Worm (Caenorhabditis elegans) whole organism, L2 larva: Measurements from ENCODE around the gene R12B2.8.

Experiments used
- C34F6.9 ChIP-seq: fragments of 150-350 bp; optimal IDR thresholded peaks from 2 replicates; lab custom pipeline; 2014; ENCODE audit warnings: missing biosample characterization, missing genetic modification characterization
- F13H6.1 ChIP-seq: sonication (generic microtip); optimal IDR thresholded peaks from 2 replicates; lab custom pipeline; 2016; ENCODE audit warnings: missing genetic modification characterization, missing compliant biosample characterization
- R02D3.7 ChIP-seq: fragments of 150-350 bp; optimal IDR thresholded peaks from 2 replicates; lab custom pipeline; 2014; ENCODE audit warnings: missing biosample characterization, missing genetic modification characterization
- Y55F3AM.14 ChIP-seq: fragments of 200-800 bp; sonication (Bioruptor generic); optimal IDR thresholded peaks from 2 replicates; lab custom pipeline; 2018; ENCODE audit warnings: mild to moderate bottlenecking, missing genetic modification characterization, missing compliant biosample characterization
- ZK546.5 ChIP-seq: sonication (generic microtip); optimal IDR thresholded peaks from 2 replicates; lab custom pipeline; 2017; ENCODE audit warnings: missing biosample characterization, missing genetic modification characterization
- alr-1 ChIP-seq: fragments of 150-350 bp; optimal IDR thresholded peaks from 2 replicates; lab custom pipeline; 2014; ENCODE audit warnings: missing biosample characterization, missing genetic modification characterization
- aly-2 ChIP-seq: fragments of 150-350 bp; optimal IDR thresholded peaks from 2 replicates; lab custom pipeline; 2014; ENCODE audit warnings: missing biosample characterization, missing genetic modification characterization
- ama-1 ChIP-seq: fragments of 150-350 bp; optimal IDR thresholded peaks from 2 replicates; lab custom pipeline; 2018; ENCODE audit warnings: inconsistent platforms
- blmp-1 ChIP-seq: sonication (generic microtip); optimal IDR thresholded peaks from 2 replicates; lab custom pipeline; 2017; ENCODE audit warnings: missing genetic modification characterization, mild to moderate bottlenecking, missing compliant biosample characterization, antibody characterized with exemption, moderate library complexity; ENCODE audit not compliant: insufficient read depth
- ceh-16 ChIP-seq: fragments of 150-350 bp; optimal IDR thresholded peaks from 2 replicates; lab custom pipeline; 2014; ENCODE audit warnings: missing biosample characterization, missing genetic modification characterization
- ceh-82 ChIP-seq: fragments of 150-350 bp; optimal IDR thresholded peaks from 2 replicates; lab custom pipeline; 2014; ENCODE audit warnings: missing biosample characterization, missing genetic modification characterization
- crh-2 ChIP-seq: sonication (generic microtip); optimal IDR thresholded peaks from 2 replicates; lab custom pipeline; 2017; ENCODE audit warnings: missing biosample characterization, missing genetic modification characterization
- dmd-4 ChIP-seq: sonication (generic microtip); optimal IDR thresholded peaks from 2 replicates; lab custom pipeline; 2017; ENCODE audit warnings: missing biosample characterization, missing genetic modification characterization
- egl-27 ChIP-seq: sonication (generic microtip); optimal IDR thresholded peaks from 3 replicates; lab custom pipeline; 2017; ENCODE audit warnings: missing biosample characterization, missing genetic modification reagents, missing genetic modification characterization
- elt-1 ChIP-seq: fragments of 150-350 bp; optimal IDR thresholded peaks from 2 replicates; lab custom pipeline; 2014; ENCODE audit warnings: missing biosample characterization, missing genetic modification characterization
- elt-3 ChIP-seq: sonication (generic microtip); optimal IDR thresholded peaks from 2 replicates; lab custom pipeline; 2017; ENCODE audit warnings: missing biosample characterization, missing genetic modification characterization
- fos-1 ChIP-seq: fragments of 150-350 bp; optimal IDR thresholded peaks from 2 replicates; lab custom pipeline; 2014; ENCODE audit warnings: missing biosample characterization, missing genetic modification characterization
- gmeb-1 ChIP-seq: fragments of 150-350 bp; optimal IDR thresholded peaks from 2 replicates; lab custom pipeline; 2014; ENCODE audit warnings: missing biosample characterization, missing genetic modification characterization
- lin-11 ChIP-seq: fragments of 150-350 bp; sonication (generic microtip); optimal IDR thresholded peaks from 2 replicates; lab custom pipeline; 2014; ENCODE audit warnings: missing biosample characterization, missing genetic modification characterization, inconsistent platforms, mixed read lengths
- lin-13 ChIP-seq: fragments of 150-350 bp; optimal IDR thresholded peaks from 2 replicates; lab custom pipeline; 2014; ENCODE audit warnings: missing biosample characterization, missing genetic modification reagents, missing genetic modification characterization
- lin-39 ChIP-seq: fragments of 150-350 bp; optimal IDR thresholded peaks from 2 replicates; lab custom pipeline; 2014; ENCODE audit warnings: missing biosample characterization, missing genetic modification reagents, missing genetic modification characterization
- lsy-2 ChIP-seq, 2 experiments: fragments of 150-350 bp in 1 of 2; sonication (generic microtip) in 1 of 2; optimal IDR thresholded peaks; 2 replicates each; lab custom pipeline; 2014 to 2017; ENCODE audit warnings: missing biosample characterization in 2 of 2, missing genetic modification characterization in 2 of 2
- mab-5 ChIP-seq: fragments of 150-350 bp; optimal IDR thresholded peaks from 2 replicates; lab custom pipeline; 2014; ENCODE audit warnings: missing biosample characterization, missing genetic modification characterization
- mbf-1 ChIP-seq: sonication (generic microtip); optimal IDR thresholded peaks from 2 replicates; lab custom pipeline; 2017; ENCODE audit warnings: missing biosample characterization, missing genetic modification characterization
- mdl-1 ChIP-seq, 2 experiments: fragments of 150-350 bp in 1 of 2; sonication (generic microtip) in 1 of 2; optimal IDR thresholded peaks; 2 replicates each; lab custom pipeline; 2017; ENCODE audit warnings: missing biosample characterization in 2 of 2, missing genetic modification characterization in 2 of 2
- nhr-10 ChIP-seq: sonication (generic microtip); optimal IDR thresholded peaks from 2 replicates; lab custom pipeline; 2017; ENCODE audit warnings: missing biosample characterization, missing genetic modification characterization
- nhr-11 ChIP-seq: fragments of 150-350 bp; optimal IDR thresholded peaks from 2 replicates; lab custom pipeline; 2014; ENCODE audit warnings: missing biosample characterization, missing genetic modification characterization
- nhr-12 ChIP-seq: fragments of 150-350 bp; optimal IDR thresholded peaks from 2 replicates; lab custom pipeline; 2014; ENCODE audit warnings: missing biosample characterization, missing genetic modification characterization
- nhr-129 ChIP-seq: fragments of 150-350 bp; optimal IDR thresholded peaks from 2 replicates; lab custom pipeline; 2014; ENCODE audit warnings: missing biosample characterization, missing genetic modification characterization
- nhr-21 ChIP-seq: fragments of 150-350 bp; optimal IDR thresholded peaks from 2 replicates; lab custom pipeline; 2014; ENCODE audit warnings: missing biosample characterization, missing genetic modification characterization
- nhr-23 ChIP-seq: fragments of 150-350 bp; optimal IDR thresholded peaks from 2 replicates; lab custom pipeline; 2014; ENCODE audit warnings: missing biosample characterization, missing genetic modification reagents, missing genetic modification characterization
- nhr-237 ChIP-seq: fragments of 150-350 bp; optimal IDR thresholded peaks from 2 replicates; lab custom pipeline; 2014; ENCODE audit warnings: missing biosample characterization, missing genetic modification characterization
- nhr-77 ChIP-seq: fragments of 150-350 bp; optimal IDR thresholded peaks from 2 replicates; lab custom pipeline; 2014; ENCODE audit warnings: missing biosample characterization, missing genetic modification characterization
- peb-1 ChIP-seq: fragments of 150-350 bp; optimal IDR thresholded peaks from 2 replicates; lab custom pipeline; 2014; ENCODE audit warnings: missing biosample characterization, missing genetic modification characterization
- sem-4 ChIP-seq: fragments of 150-350 bp; optimal IDR thresholded peaks from 2 replicates; lab custom pipeline; 2014; ENCODE audit warnings: missing biosample characterization, missing genetic modification reagents, missing genetic modification characterization
- skn-1 ChIP-seq: sonication (generic microtip); optimal IDR thresholded peaks from 2 replicates; lab custom pipeline; 2017; ENCODE audit warnings: missing biosample characterization, missing genetic modification characterization
- sma-3 ChIP-seq: sonication (generic microtip); optimal IDR thresholded peaks from 2 replicates; lab custom pipeline; 2016; ENCODE audit warnings: missing genetic modification reagents, missing genetic modification characterization, missing compliant biosample characterization
- sma-9 ChIP-seq, 2 experiments: fragments of 150-350 bp in 1 of 2; sonication (generic microtip) in 1 of 2; optimal IDR thresholded peaks; 2 replicates each; lab custom pipeline; 2014 to 2016; ENCODE audit warnings: missing genetic modification characterization in 2 of 2, mild to moderate bottlenecking in 1 of 2, missing biosample characterization in 1 of 2, missing compliant biosample characterization in 1 of 2, missing genetic modification reagents in 1 of 2, moderate library complexity in 1 of 2
- snpc-4 ChIP-seq: fragments of 150-350 bp; optimal IDR thresholded peaks from 2 replicates; lab custom pipeline; 2014; ENCODE audit warnings: missing biosample characterization, missing genetic modification characterization
- unc-55 ChIP-seq: fragments of 150-350 bp; sonication (generic microtip); optimal IDR thresholded peaks from 3 replicates; lab custom pipeline; 2014; ENCODE audit warnings: missing biosample characterization, missing genetic modification reagents, missing genetic modification characterization
- unc-62 ChIP-seq: fragments of 150-350 bp; optimal IDR thresholded peaks from 2 replicates; lab custom pipeline; 2014; ENCODE audit warnings: missing biosample characterization, missing genetic modification reagents, missing genetic modification characterization
- zag-1 ChIP-seq: fragments of 150-350 bp; optimal IDR thresholded peaks from 2 replicates; lab custom pipeline; 2014; ENCODE audit warnings: missing biosample characterization, missing genetic modification characterization
- ztf-1 ChIP-seq: fragments of 200-800 bp; sonication (Bioruptor generic); conservative IDR thresholded peaks from 2 replicates; pipeline ENCODE4 v1.3.6; 2022; ENCODE audit warnings: missing genetic modification characterization, missing compliant biosample characterization
- ztf-11 ChIP-seq: sonication (generic microtip); optimal IDR thresholded peaks from 2 replicates; lab custom pipeline; 2017; ENCODE audit warnings: missing biosample characterization, missing genetic modification characterization
- ztf-4 ChIP-seq: fragments of 150-350 bp; optimal IDR thresholded peaks from 2 replicates; lab custom pipeline; 2014; ENCODE audit warnings: missing biosample characterization, missing genetic modification characterization

The R12B2.8 gene

ce11 chrIII:5823617-5824016 is at the start of gene R12B2.8:
TSS of gene R12B2.8 (plus strand) at chrIII:5823917.
- no peak for TF ChIP-seq lsy-2 (tag; optimal IDR thresholded peaks at IDR 0.05; lab: Kevin White, UChicago)
- no peak for TF ChIP-seq peb-1 (tag; lab: Kevin White, UChicago)
- TF ChIP-seq elt-3 = no peak
- TF ChIP-seq sma-9 (GFP tag; optimal IDR thresholded peaks at IDR 0.05; lab: Kevin White, UChicago) = no peak
- TF ChIP-seq sma-9 (tag; optimal IDR thresholded peaks at IDR 0.05; lab: Kevin White, UChicago) = no peak
- TF ChIP-seq blmp-1 (tag; lab: Kevin White, UChicago) = no peak
- TF ChIP-seq nhr-21 = no peak
- TF ChIP-seq nhr-77 = no peak
- no peak for TF ChIP-seq nhr-12 (tag; lab: Kevin White, UChicago)
- no peak for TF ChIP-seq F13H6.1 (tag; lab: Kevin White, UChicago)
- no peak for TF ChIP-seq unc-55 (GFP tag; lab: Kevin White, UChicago)
- no peak for TF ChIP-seq skn-1 (tag; lab: Kevin White, UChicago)
- TF ChIP-seq snpc-4 = no peak
- no peak for TF ChIP-seq mdl-1 (tag; optimal IDR thresholded peaks at IDR 0.05; lab: Kevin White, UChicago)
- no peak for TF ChIP-seq nhr-129 (tag; lab: Kevin White, UChicago)
- TF ChIP-seq fos-1 (tag; lab: Kevin White, UChicago) = no peak

DNA sequence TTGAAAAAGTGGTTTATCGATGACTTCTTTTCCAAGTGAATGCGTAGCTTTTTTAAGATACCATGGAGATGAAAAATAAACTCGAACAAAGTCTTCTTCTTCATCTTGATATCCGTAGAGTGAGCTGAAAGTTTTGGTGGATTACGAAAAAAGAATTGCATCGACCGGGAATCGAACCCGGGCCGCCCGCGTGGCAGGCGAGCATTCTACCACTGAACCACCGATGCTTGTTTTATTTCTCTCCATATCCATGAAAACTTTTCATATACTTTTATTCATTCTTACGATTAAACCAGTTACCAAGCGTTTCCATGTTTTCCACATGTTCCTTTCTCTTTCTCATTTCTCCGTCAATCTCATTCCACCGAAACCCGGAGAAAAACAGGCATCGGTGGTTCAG is 41.6 kb upstream of the R12B2.8 start:
- no peak for TF ChIP-seq fos-1 (tag; lab: Kevin White, UChicago)
- no peak for TF ChIP-seq ZK546.5 (tag; lab: Kevin White, UChicago)
- TF ChIP-seq C34F6.9 (tag; lab: Kevin White, UChicago) = no peak
- no peak for TF ChIP-seq nhr-23
- no peak for TF ChIP-seq elt-1 (tag; lab: Kevin White, UChicago)
- no peak for TF ChIP-seq ama-1 (lab: Kevin White, UChicago)
- TF ChIP-seq ztf-1 (GFP tag; lab: Robert Waterston, UW) = no peak
- no peak for TF ChIP-seq egl-27 (tag; lab: Kevin White, UChicago)
- no peak for TF ChIP-seq zag-1 (tag; lab: Kevin White, UChicago)
- no peak for TF ChIP-seq sma-3 (GFP tag; lab: Kevin White, UChicago)
- TF ChIP-seq ztf-11 (tag; lab: Kevin White, UChicago) = no peak
- no peak for TF ChIP-seq Y55F3AM.14 (GFP tag; lab: Kevin White, UChicago)
- TF ChIP-seq alr-1 (tag; lab: Kevin White, UChicago) = no peak
- TF ChIP-seq nhr-11 (tag; lab: Kevin White, UChicago) = no peak
- no peak for TF ChIP-seq ceh-82 (tag; lab: Kevin White, UChicago)
- TF ChIP-seq nhr-10 = no peak
- no peak for TF ChIP-seq gmeb-1 (tag; lab: Kevin White, UChicago)
- TF ChIP-seq lin-39 (tag; lab: Kevin White, UChicago) = no peak
- no peak for TF ChIP-seq elt-3

ce11 chrIII:5785273-5785929 is 38.3 kb upstream of the R12B2.8 start, which contains the start of gene Y37B11A.3:
TSS of gene Y37B11A.3 (minus strand) at chrIII:5785323.
- TF ChIP-seq nhr-21 (peak; percentile 55), lin-11 (peak; percentile 71), unc-62 (no peak), C34F6.9 (tag; lab: Kevin White, UChicago) (peak; percentile 84), sma-3 (GFP tag; lab: Kevin White, UChicago) (peak; percentile 81), lin-39 (tag; lab: Kevin White, UChicago) (no peak), mdl-1 (tag; optimal IDR thresholded peaks at IDR 0.05; lab: Kevin White, UChicago) (no peak), nhr-23 (no peak), lin-13 (GFP tag; lab: Kevin White, UChicago) (peak; percentile 67), skn-1 (tag; lab: Kevin White, UChicago) (no peak), nhr-11 (tag; lab: Kevin White, UChicago) (no peak), mab-5 (tag; lab: Kevin White, UChicago) (peak; percentile 33), elt-1 (tag; lab: Kevin White, UChicago) (no peak), sem-4 (tag; lab: Kevin White, UChicago) (peak; percentile 58), ztf-4 (tag; lab: Kevin White, UChicago) (peak; percentile 46), nhr-77 (no peak), mbf-1 (tag; lab: Kevin White, UChicago) (no peak), zag-1 (tag; lab: Kevin White, UChicago) (peak; percentile 23), fos-1 (tag; lab: Kevin White, UChicago) (peak; percentile 19), nhr-10 (no peak), blmp-1 (tag; lab: Kevin White, UChicago) (peak; percentile 19), dmd-4 (tag; lab: Kevin White, UChicago) (no peak), alr-1 (tag; lab: Kevin White, UChicago) (no peak), crh-2 (tag; lab: Kevin White, UChicago) (peak; percentile 63), ceh-16 (tag; lab: Kevin White, UChicago) (no peak), nhr-237 (tag; lab: Kevin White, UChicago) (no peak), nhr-12 (tag; lab: Kevin White, UChicago) (no peak), gmeb-1 (tag; lab: Kevin White, UChicago) (peak; percentile 84), snpc-4 (peak; percentile 15), egl-27 (tag; lab: Kevin White, UChicago) (peak; percentile 27), ztf-1 (GFP tag; lab: Robert Waterston, UW) (no peak), Y55F3AM.14 (GFP tag; lab: Kevin White, UChicago) (no peak), aly-2 (tag; lab: Kevin White, UChicago) (no peak), lsy-2 (tag; optimal IDR thresholded peaks at IDR 0.05; lab: Kevin White, UChicago) (peak; percentile 81 to 83), unc-55 (GFP tag; lab: Kevin White, UChicago) (peak; percentile 82), peb-1 (tag; lab: Kevin White, UChicago) (no peak), ztf-11 (tag; lab: Kevin White, UChicago) (no peak), R02D3.7 (peak; percentile 35)
